Worm (Caenorhabditis elegans) whole organism, L4/young adult: ENCODE results near the gene sun-1.

Experiments used
- dao-5 ChIP-seq: sonication (generic microtip); optimal IDR thresholded peaks from 2 replicates; lab custom pipeline; 2016; ENCODE audit warnings: missing genotype, missing genetic modification characterization, moderate library complexity, missing compliant biosample characterization
- him-1 ChIP-seq: sonication (generic microtip); optimal IDR thresholded peaks from 2 replicates; lab custom pipeline; 2016; ENCODE audit warnings: missing genotype, missing genetic modification reagents, missing genetic modification characterization, missing compliant biosample characterization

ce11 chrV:13200609-13201008 lies 7.3 kb upstream of the sun-1 start:
- TF ChIP-seq him-1 = no peak
- no peak for TF ChIP-seq dao-5 (tag; lab: Kevin White, UChicago)
